Fruit fly (Drosophila melanogaster): ENCODE results near the gene CG33934.
A peak's percentile ranks its signal among the peaks of the same experiment; 100 is the strongest.

CG33934 gene

DNA sequence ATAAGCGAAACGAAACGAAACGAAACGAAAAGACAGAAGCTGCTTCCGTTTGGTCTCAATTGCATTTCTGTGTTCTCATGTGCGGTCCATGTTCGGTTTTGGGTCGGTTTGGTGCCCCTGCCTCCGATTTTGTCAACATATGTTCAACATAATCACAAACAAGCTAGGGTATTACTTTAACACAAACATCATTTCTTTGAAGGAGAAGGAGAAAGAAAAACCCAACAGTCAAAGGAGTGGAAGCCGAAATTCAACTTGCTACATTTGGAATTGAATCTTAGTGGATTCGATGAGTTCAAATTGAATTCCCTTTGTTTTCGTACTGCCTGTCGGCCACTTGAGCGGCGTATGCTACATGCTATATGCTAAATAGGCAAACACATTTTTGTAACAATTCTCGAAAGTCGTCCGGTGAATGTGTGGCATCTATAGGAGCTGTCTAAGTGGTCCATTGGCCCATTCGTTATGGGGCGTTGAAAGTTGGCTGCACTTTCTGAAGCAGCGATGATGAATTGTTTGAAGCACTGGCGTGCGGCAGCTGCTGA lies 45.0 kb upstream of the CG33934 start:
- TF ChIP-seq OdsH (GFP tag; optimal IDR thresholded peaks at IDR 0.05) (no peak), Eip93F (GFP tag; optimal IDR thresholded peaks at IDR 0.05) (no peak), CG31627 (GFP tag; optimal IDR thresholded peaks at IDR 0.05) (no peak), pdm3 (GFP tag; optimal IDR thresholded peaks at IDR 0.05) (no peak), Hr39 (GFP tag; optimal IDR thresholded peaks at IDR 0.05) (no peak), CG3919 (GFP tag; optimal IDR thresholded peaks at IDR 0.05) (no peak), Met (GFP tag; optimal IDR thresholded peaks at IDR 0.05) (no peak), CG6854 (GFP tag; optimal IDR thresholded peaks at IDR 0.05) (no peak), CG34406 (GFP tag; optimal IDR thresholded peaks at IDR 0.05) (no peak), CG6163 (GFP tag; IDR thresholded peaks at IDR 0.05) (no peak), vri (GFP tag; optimal IDR thresholded peaks at IDR 0.05) (no peak), esn (GFP tag; optimal IDR thresholded peaks at IDR 0.05) (no peak), net (GFP tag; optimal IDR thresholded peaks at IDR 0.05) (no peak), dsx (GFP tag; optimal IDR thresholded peaks at IDR 0.05; ENCODE audit: poor library complexity, severe bottlenecking) (no peak), Ets96B (tag; optimal IDR thresholded peaks at IDR 0.05) (no peak), fkh (GFP tag; optimal IDR thresholded peaks at IDR 0.05) (no peak), svp (GFP tag) (no peak), CG4318 (GFP tag; optimal IDR thresholded peaks at IDR 0.05) (no peak), CG10631 (GFP tag; optimal IDR thresholded peaks at IDR 0.05) (no peak)

DNA sequence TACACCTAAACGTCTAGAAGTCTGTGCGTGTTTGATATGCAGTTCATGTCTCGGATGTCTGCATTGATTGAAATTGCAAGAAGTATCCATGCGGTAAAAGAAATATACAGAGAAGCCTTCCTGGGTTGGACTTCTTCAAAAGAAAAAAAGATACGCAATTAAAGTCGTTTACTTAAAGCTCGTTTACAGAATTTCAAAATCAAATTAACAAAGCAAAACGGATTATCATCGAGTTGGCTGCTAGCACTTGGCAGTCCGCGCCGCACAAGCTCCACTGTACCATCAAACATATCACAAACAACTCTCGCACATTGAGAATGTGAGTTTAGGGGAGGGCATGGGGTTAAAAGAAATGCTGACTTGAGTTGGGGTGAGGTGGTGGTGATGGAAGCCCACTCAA lies 44.1 kb upstream of the CG33934 start:
- TF ChIP-seq Ets21C (GFP tag; optimal IDR thresholded peaks at IDR 0.05), result peak; percentile 40
- peak; percentile 82 for TF ChIP-seq CG3919 (GFP tag; optimal IDR thresholded peaks at IDR 0.05)
- TF ChIP-seq CG10669 (GFP tag; optimal IDR thresholded peaks at IDR 0.05), result peak; percentile 66
- TF ChIP-seq CG9139 (GFP tag; optimal IDR thresholded peaks at IDR 0.05), result peak; percentile 37
- peak; percentile 76 for TF ChIP-seq CG8119 (GFP tag; IDR thresholded peaks at IDR 0.05)
- TF ChIP-seq CG16779 (tag; optimal IDR thresholded peaks at IDR 0.05), result peak; percentile 20
- TF ChIP-seq Blimp-1 (GFP tag; optimal IDR thresholded peaks at IDR 0.05), result no peak
- peak; percentile 69 for TF ChIP-seq CG31627 (GFP tag; optimal IDR thresholded peaks at IDR 0.05)
- TF ChIP-seq CG8319 (GFP tag; optimal IDR thresholded peaks at IDR 0.05), result peak; percentile 20
- TF ChIP-seq CG11762 (GFP tag; optimal IDR thresholded peaks at IDR 0.05; ENCODE audit: insufficient read depth), result peak; percentile 10
- TF ChIP-seq spab (GFP tag; optimal IDR thresholded peaks at IDR 0.05), result peak; percentile 34
- peak; percentile 70 for TF ChIP-seq Met (GFP tag; optimal IDR thresholded peaks at IDR 0.05)
- TF ChIP-seq CG1621 (tag; optimal IDR thresholded peaks at IDR 0.05), result peak; percentile 57
- no peak for TF ChIP-seq Eip93F (GFP tag; optimal IDR thresholded peaks at IDR 0.05)
- peak; percentile 60 for TF ChIP-seq CG6808 (GFP tag; optimal IDR thresholded peaks at IDR 0.05)
- TF ChIP-seq Hr4 (GFP tag; optimal IDR thresholded peaks at IDR 0.05), result peak; percentile 72
- TF ChIP-seq Ets96B (tag; optimal IDR thresholded peaks at IDR 0.05), result peak; percentile 63
- peak; percentile 68 for TF ChIP-seq CG10631 (GFP tag; optimal IDR thresholded peaks at IDR 0.05)
- TF ChIP-seq CG6163 (GFP tag; IDR thresholded peaks at IDR 0.05), result peak; percentile 85
- TF ChIP-seq Gug (GFP tag; IDR thresholded peaks at IDR 0.05), result peak; percentile 74
- peak; percentile 37 for TF ChIP-seq Sox15 (GFP tag; optimal IDR thresholded peaks at IDR 0.05)
- TF ChIP-seq CG34406 (GFP tag; optimal IDR thresholded peaks at IDR 0.05), result peak; percentile 55
- peak; percentile 55 for TF ChIP-seq Smox (GFP tag; optimal IDR thresholded peaks at IDR 0.05)
- peak; percentile 57 for TF ChIP-seq CG8632 (GFP tag; optimal IDR thresholded peaks at IDR 0.05)
- no peak for TF ChIP-seq fkh (GFP tag; optimal IDR thresholded peaks at IDR 0.05)
- peak; percentile 54 for TF ChIP-seq CG6276 (GFP tag; optimal IDR thresholded peaks at IDR 0.05)
- TF ChIP-seq CG3032 (tag; optimal IDR thresholded peaks at IDR 0.05), result peak; percentile 62
- TF ChIP-seq esn (GFP tag; optimal IDR thresholded peaks at IDR 0.05), result peak; percentile 68
- TF ChIP-seq dac (GFP tag; optimal IDR thresholded peaks at IDR 0.05), result peak; percentile 33
- peak; percentile 62 for TF ChIP-seq lz (GFP tag; optimal IDR thresholded peaks at IDR 0.05)
- TF ChIP-seq salr (GFP tag; optimal IDR thresholded peaks at IDR 0.05), result peak; percentile 43 to 48
- peak; percentile 66 for TF ChIP-seq net (GFP tag; optimal IDR thresholded peaks at IDR 0.05)
- peak; percentile 87 for TF ChIP-seq Eip78C (GFP tag)
- peak; percentile 52 for TF ChIP-seq fd59A (GFP tag; optimal IDR thresholded peaks at IDR 0.05)
- peak; percentile 19 for TF ChIP-seq CG4318 (GFP tag; optimal IDR thresholded peaks at IDR 0.05)
- no peak for TF ChIP-seq Hr38 (GFP tag; optimal IDR thresholded peaks at IDR 0.05)
- peak; percentile 68 for TF ChIP-seq cyc (GFP tag; optimal IDR thresholded peaks at IDR 0.05)
- TF ChIP-seq CG6792 (GFP tag; optimal IDR thresholded peaks at IDR 0.05), result peak; percentile 54
- TF ChIP-seq Lpt (GFP tag; optimal IDR thresholded peaks at IDR 0.05), result peak; percentile 76
- peak; percentile 48 for TF ChIP-seq Sox102F (GFP tag; optimal IDR thresholded peaks at IDR 0.05)
- peak; percentile 73 for TF ChIP-seq svp (GFP tag)
- peak; percentile 62 for TF ChIP-seq CG11902 (GFP tag; optimal IDR thresholded peaks at IDR 0.05)

Data from whole organism, prepupa.